Worm (Caenorhabditis elegans): Measurements from ENCODE around the gene efr-3.
A peak's percentile ranks its signal among the peaks of the same experiment; 100 is the strongest.

efr-3 gene

ce11 chrII:6348360-6348759 lies 27.4 kb upstream of the efr-3 start:
- TF ChIP-seq mdl-1 (tag; optimal IDR thresholded peaks at IDR 0.05) (peak; percentile 71 to 92), T26A8.4 (GFP tag; IDR thresholded peaks at IDR 0.05) (peak; percentile 79), nhr-237 (tag; optimal IDR thresholded peaks at IDR 0.05) (no peak), nhr-11 (tag; optimal IDR thresholded peaks at IDR 0.05) (peak; percentile 90), daf-16 (GFP tag; optimal IDR thresholded peaks at IDR 0.05) (peak; percentile 39 to 42), daf-16 (tag; optimal IDR thresholded peaks at IDR 0.05) (peak; percentile 88), mes-2 (tag; optimal IDR thresholded peaks at IDR 0.05; ENCODE audit: poor library complexity, severe bottlenecking) (peak; percentile 86), rbr-2 (tag; optimal IDR thresholded peaks at IDR 0.05) (peak; percentile 88), duxl-1 (tag; optimal IDR thresholded peaks at IDR 0.05; ENCODE audit: poor library complexity) (peak; percentile 77), nhr-102 (tag; optimal IDR thresholded peaks at IDR 0.05) (peak; percentile 81), jun-1 (tag; optimal IDR thresholded peaks at IDR 0.05) (peak; percentile 64), nhr-28 (tag; optimal IDR thresholded peaks at IDR 0.05) (peak; percentile 85), pqm-1 (tag; optimal IDR thresholded peaks at IDR 0.05) (peak; percentile 8), ctbp-1 (GFP tag; IDR thresholded peaks at IDR 0.05) (peak; percentile 79), ceh-20 (GFP tag; IDR thresholded peaks at IDR 0.05) (peak; percentile 83), tra-1 (GFP tag; IDR thresholded peaks at IDR 0.05) (peak; percentile 73; the same call in 1 of the 2 replicates), mxl-2 (GFP tag; conservative IDR thresholded peaks at IDR 0.05) (0 out of 2 replicates have a peak, but pooled peaks have one; percentile 47), set-16 (GFP tag; IDR thresholded peaks at IDR 0.05) (peak; percentile 77), php-3 (GFP tag; IDR thresholded peaks at IDR 0.05) (0 out of 2 replicates have a peak, but pooled peaks have one; percentile 30), dpl-1 (GFP tag; optimal IDR thresholded peaks at IDR 0.05) (peak; percentile 68), pha-4 (GFP tag; IDR thresholded peaks at IDR 0.05) (peak; percentile 70; the same call in 1 of the 2 replicates), pha-4 (tag; optimal IDR thresholded peaks at IDR 0.05) (peak; percentile 88), mep-1 (tag; optimal IDR thresholded peaks at IDR 0.05) (peak; percentile 89), lin-13 (GFP tag; optimal IDR thresholded peaks at IDR 0.05) (peak; percentile 85), zag-1 (tag; optimal IDR thresholded peaks at IDR 0.05) (no peak), zip-2 (tag; optimal IDR thresholded peaks at IDR 0.05) (peak; percentile 26), zfp-3 (GFP tag; conservative IDR thresholded peaks at IDR 0.05) (0 out of 2 replicates have a peak, but pooled peaks have one; percentile 33), nhr-25 (tag; optimal IDR thresholded peaks at IDR 0.05; ENCODE audit: borderline replicate concordance, insufficient read depth) (peak; percentile 74), ceh-32 (tag; optimal IDR thresholded peaks at IDR 0.05; ENCODE audit: poor library complexity) (no peak), F37D6.2 (tag; optimal IDR thresholded peaks at IDR 0.05) (peak; percentile 54), ceh-62 (tag; optimal IDR thresholded peaks at IDR 0.05) (no peak), nhr-6 (tag; optimal IDR thresholded peaks at IDR 0.05) (peak; percentile 65), Y5F2A.4 (GFP tag; optimal IDR thresholded peaks at IDR 0.05) (no peak), ZK337.2 (GFP tag; IDR thresholded peaks at IDR 0.05) (no peak), Y105C5A.15 (GFP tag; IDR thresholded peaks at IDR 0.05) (no peak), unc-130 (GFP tag; optimal IDR thresholded peaks at IDR 0.05) (no peak), dve-1 (tag; optimal IDR thresholded peaks at IDR 0.05; ENCODE audit: insufficient read depth) (peak; percentile 97), nhr-77 (tag; optimal IDR thresholded peaks at IDR 0.05) (peak; percentile 76), arid-1 (GFP tag; conservative IDR thresholded peaks at IDR 0.05) (peak; percentile 34; the same call in 1 of the 2 replicates), nhr-10 (tag; optimal IDR thresholded peaks at IDR 0.05) (peak; percentile 84), nhr-48 (tag; optimal IDR thresholded peaks at IDR 0.05) (peak; percentile 79), mdt-29 (GFP tag; IDR thresholded peaks at IDR 0.05) (peak; percentile 79; the same call in 1 of the 2 replicates), hlh-30 (tag; optimal IDR thresholded peaks at IDR 0.05; ENCODE audit: insufficient read depth) (peak; percentile 100), ztf-7 (tag; optimal IDR thresholded peaks at IDR 0.05) (peak; percentile 77), dmd-8 (GFP tag; IDR thresholded peaks at IDR 0.05) (no peak), lin-38 (GFP tag; IDR thresholded peaks at IDR 0.05) (peak; percentile 74), lsy-2 (tag; optimal IDR thresholded peaks at IDR 0.05) (peak; percentile 56 to 92), ceh-28 (tag; optimal IDR thresholded peaks at IDR 0.05) (peak; percentile 20), dmd-6 (GFP tag; IDR thresholded peaks at IDR 0.05) (peak; percentile 92), unc-62 (GFP tag; optimal IDR thresholded peaks at IDR 0.05 in 1 of 2) (peak in 1 of 2 experiments; percentile 99), unc-62 (tag; optimal IDR thresholded peaks at IDR 0.05) (no peak)
